Worm (Caenorhabditis elegans) whole organism, L3 larva: Measurements from ENCODE around the gene idpp-9.

Source experiments
- ZK546.5 ChIP-seq: sonication (generic microtip); optimal IDR thresholded peaks from 2 replicates; lab custom pipeline; 2017; ENCODE audit warnings: missing biosample characterization, missing genetic modification characterization
- aly-2 ChIP-seq: fragments of 150-350 bp; optimal IDR thresholded peaks from 2 replicates; lab custom pipeline; 2014; ENCODE audit warnings: missing biosample characterization, missing genetic modification characterization
- ama-1 ChIP-seq: fragments of 150-350 bp; optimal IDR thresholded peaks from 2 replicates; lab custom pipeline; 2018
- ceh-16 ChIP-seq: sonication (generic microtip); optimal IDR thresholded peaks from 2 replicates; lab custom pipeline; 2017; ENCODE audit warnings: missing biosample characterization, missing genetic modification characterization
- ceh-28 ChIP-seq: fragments of 150-350 bp; optimal IDR thresholded peaks from 2 replicates; lab custom pipeline; 2014; ENCODE audit warnings: missing biosample characterization, missing genetic modification reagents, missing genetic modification characterization
- ceh-9 ChIP-seq: sonication (generic microtip); optimal IDR thresholded peaks from 2 replicates; lab custom pipeline; 2018; ENCODE audit warnings: missing biosample characterization, missing genetic modification characterization
- egl-27 ChIP-seq: sonication (generic microtip); optimal IDR thresholded peaks from 4 replicates; lab custom pipeline; 2017; ENCODE audit warnings: missing biosample characterization, missing genetic modification reagents, missing genetic modification characterization
- egl-5 ChIP-seq: fragments of 150-350 bp; optimal IDR thresholded peaks from 2 replicates; lab custom pipeline; 2017; ENCODE audit warnings: missing biosample characterization, missing genetic modification reagents, missing genetic modification characterization, inconsistent platforms
- elt-1 ChIP-seq: fragments of 150-350 bp; optimal IDR thresholded peaks from 2 replicates; lab custom pipeline; 2014; ENCODE audit warnings: missing biosample characterization, missing genetic modification characterization
- elt-2 ChIP-seq: sonication (generic microtip); optimal IDR thresholded peaks from 2 replicates; lab custom pipeline; 2016; ENCODE audit warnings: missing genetic modification reagents, mild to moderate bottlenecking, missing genetic modification characterization, missing compliant biosample characterization
- eor-1 ChIP-seq, 2 experiments: fragments of 150-350 bp; optimal IDR thresholded peaks; 2 replicates each; lab custom pipeline; 2014 to 2018; ENCODE audit warnings: missing biosample characterization in 2 of 2, missing genetic modification characterization in 2 of 2
- fkh-10 ChIP-seq: sonication (generic microtip); optimal IDR thresholded peaks from 2 replicates; lab custom pipeline; 2017; ENCODE audit warnings: missing biosample characterization, missing genetic modification reagents, missing genetic modification characterization
- fkh-2 ChIP-seq: fragments of 150-350 bp; optimal IDR thresholded peaks from 2 replicates; lab custom pipeline; 2014; ENCODE audit warnings: missing biosample characterization, missing genetic modification reagents, missing genetic modification characterization
- fos-1 ChIP-seq: fragments of 150-350 bp; optimal IDR thresholded peaks from 2 replicates; lab custom pipeline; 2014; ENCODE audit warnings: missing biosample characterization, missing genetic modification characterization
- hmg-11 ChIP-seq: sonication (generic microtip); optimal IDR thresholded peaks from 2 replicates; lab custom pipeline; 2016; ENCODE audit warnings: missing genetic modification characterization, missing compliant biosample characterization
- lin-15B ChIP-seq: fragments of 150-350 bp; optimal IDR thresholded peaks from 2 replicates; lab custom pipeline; 2014; ENCODE audit warnings: missing biosample characterization, missing genetic modification characterization
- lin-39 ChIP-seq: fragments of 150-350 bp; optimal IDR thresholded peaks from 2 replicates; lab custom pipeline; 2018; ENCODE audit warnings: missing biosample characterization, missing genetic modification reagents, missing genetic modification characterization
- lsy-12 ChIP-seq: sonication (generic microtip); optimal IDR thresholded peaks from 2 replicates; lab custom pipeline; 2016; ENCODE audit warnings: mild to moderate bottlenecking, missing genetic modification characterization, missing compliant biosample characterization
- mml-1 ChIP-seq: fragments of 150-350 bp; sonication (generic microtip); optimal IDR thresholded peaks from 3 replicates; lab custom pipeline; 2014; ENCODE audit warnings: missing biosample characterization, missing genetic modification characterization
- nfya-1 ChIP-seq: sonication (generic microtip); optimal IDR thresholded peaks from 2 replicates; lab custom pipeline; 2017; ENCODE audit warnings: missing genetic modification characterization, mild to moderate bottlenecking, missing compliant biosample characterization, antibody characterized with exemption, moderate library complexity; ENCODE audit not compliant: insufficient read depth
- nhr-11 ChIP-seq: fragments of 150-350 bp; optimal IDR thresholded peaks from 2 replicates; lab custom pipeline; 2014; ENCODE audit warnings: missing biosample characterization, missing genetic modification characterization
- nhr-237 ChIP-seq: fragments of 150-350 bp; optimal IDR thresholded peaks from 2 replicates; lab custom pipeline; 2014; ENCODE audit warnings: missing biosample characterization, missing genetic modification characterization
- nhr-25 ChIP-seq: sonication (generic microtip); optimal IDR thresholded peaks from 2 replicates; lab custom pipeline; 2017; ENCODE audit warnings: missing biosample characterization, missing genetic modification characterization
- nhr-67 ChIP-seq: fragments of 150-350 bp; optimal IDR thresholded peaks from 2 replicates; lab custom pipeline; 2014; ENCODE audit warnings: missing biosample characterization, missing genetic modification characterization
- nhr-76 ChIP-seq: fragments of 150-350 bp; sonication (generic microtip); optimal IDR thresholded peaks from 5 replicates; lab custom pipeline; 2014; ENCODE audit warnings: missing biosample characterization, missing genetic modification characterization
- nhr-77 ChIP-seq: fragments of 150-350 bp; optimal IDR thresholded peaks from 2 replicates; lab custom pipeline; 2014; ENCODE audit warnings: missing biosample characterization, missing genetic modification characterization
- pha-4 ChIP-seq: fragments of 150-350 bp; optimal IDR thresholded peaks from 2 replicates; lab custom pipeline; 2014; ENCODE audit warnings: missing biosample characterization, missing genetic modification reagents, missing genetic modification characterization
- pqm-1 ChIP-seq: fragments of 150-350 bp; optimal IDR thresholded peaks from 2 replicates; lab custom pipeline; 2017; ENCODE audit warnings: missing biosample characterization, missing genetic modification characterization, inconsistent platforms
- sea-2 ChIP-seq: fragments of 150-350 bp; sonication (generic microtip); optimal IDR thresholded peaks from 4 replicates; lab custom pipeline; 2014; ENCODE audit warnings: missing biosample characterization, missing genetic modification reagents, missing genetic modification characterization
- snpc-4 ChIP-seq: fragments of 150-350 bp; optimal IDR thresholded peaks from 2 replicates; lab custom pipeline; 2014; ENCODE audit warnings: missing biosample characterization, missing genetic modification characterization
- zag-1 ChIP-seq: fragments of 150-350 bp; optimal IDR thresholded peaks from 2 replicates; lab custom pipeline; 2014; ENCODE audit warnings: missing biosample characterization, missing genetic modification characterization
- ztf-4 ChIP-seq: fragments of 150-350 bp; optimal IDR thresholded peaks from 2 replicates; lab custom pipeline; 2014; ENCODE audit warnings: missing biosample characterization, missing genetic modification characterization

The idpp-9 gene

DNA sequence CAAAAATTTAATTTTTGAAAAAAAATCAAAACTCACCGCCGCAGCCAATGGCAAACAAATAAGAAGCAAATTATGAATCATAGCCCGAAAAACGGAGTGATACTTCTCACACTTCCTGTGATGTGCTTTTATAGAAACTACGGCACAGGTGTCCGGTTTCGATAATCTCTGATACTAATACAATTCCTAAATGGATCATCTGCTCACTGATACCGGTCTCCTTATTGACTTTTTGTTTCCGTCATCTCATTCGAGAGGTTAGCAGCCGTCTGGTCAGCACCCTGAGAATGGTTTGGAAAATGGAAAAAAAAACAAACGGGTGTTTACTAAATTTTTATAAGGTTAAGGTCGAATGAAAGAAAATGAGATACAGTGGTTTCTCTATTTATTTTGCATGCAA lies at the start of gene idpp-9:
idpp-9 (minus strand) TSS at position 101 of the 400 bp plus-strand sequence.
- TF ChIP-seq pha-4 = no peak
- no peak for TF ChIP-seq nfya-1 (tag; lab: Kevin White, UChicago)
- TF ChIP-seq egl-27 (tag; lab: Kevin White, UChicago) = no peak
- TF ChIP-seq, all 47 proteins: peak for 0

DNA sequence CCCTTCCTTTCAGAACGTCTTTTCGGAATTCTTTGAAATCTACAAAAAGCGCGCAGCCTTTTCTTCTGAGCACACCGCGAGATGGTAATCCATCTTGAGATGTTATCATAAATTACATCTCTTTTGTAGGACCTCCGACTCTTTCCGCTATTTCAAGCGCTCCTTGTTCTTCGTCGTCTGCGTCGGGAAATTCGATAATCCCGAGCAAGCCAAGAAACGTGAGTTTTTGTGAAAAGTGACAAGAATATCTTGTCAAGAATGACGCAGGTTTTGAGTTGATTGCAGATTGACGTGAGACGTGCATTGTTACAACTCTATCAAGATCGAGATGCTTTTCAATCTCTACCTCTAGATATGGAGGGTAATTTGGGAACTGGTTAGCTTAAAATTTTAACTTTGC lies 44.7 kb upstream of the idpp-9 start:
- TF ChIP-seq fkh-10 (GFP tag; lab: Kevin White, UChicago) = peak; percentile 71
- TF ChIP-seq ztf-4 (tag; lab: Kevin White, UChicago) = no peak

DNA sequence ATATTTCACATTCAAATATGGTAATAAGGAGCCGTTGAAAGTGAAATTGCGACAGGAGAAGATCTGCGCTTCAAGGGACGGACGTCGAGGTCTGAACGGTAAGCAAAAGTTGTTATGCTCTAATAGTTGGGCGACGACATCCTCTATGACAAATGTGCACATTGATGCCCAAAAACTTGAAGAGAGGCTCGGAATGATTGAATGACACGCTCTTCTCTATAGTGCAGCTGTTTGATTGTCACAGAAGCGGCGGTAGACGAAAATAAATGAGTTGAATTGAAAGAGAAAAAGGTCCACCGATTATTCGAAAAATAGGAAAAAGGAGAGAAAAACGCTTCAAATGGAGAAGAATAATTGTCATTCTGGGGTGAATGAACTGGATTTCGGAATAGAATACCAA lies 43.6 kb upstream of the idpp-9 start:
- TF ChIP-seq lin-39 (peak; percentile 44), nhr-67 (no peak)

DNA sequence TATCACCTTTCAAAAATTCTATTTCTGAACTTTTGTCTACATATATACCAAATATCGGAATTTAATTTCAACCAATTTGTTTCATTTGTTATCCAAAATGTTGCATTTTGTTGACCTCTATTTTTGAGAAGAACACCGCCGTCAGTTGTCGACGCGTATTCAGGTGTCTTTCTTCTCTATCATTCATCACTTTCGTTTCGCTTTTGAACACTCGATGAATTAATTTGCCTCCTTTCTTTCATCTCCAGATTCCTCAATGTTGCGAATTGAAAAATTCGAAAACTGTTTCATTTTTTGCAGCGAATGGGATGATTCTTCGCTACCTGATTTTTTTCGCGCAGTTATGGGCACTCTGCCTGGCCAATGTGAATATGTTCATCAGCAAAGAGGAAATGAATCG lies 42.6 kb upstream of the idpp-9 start, which contains the start of gene lin-18:
lin-18 (plus strand) TSS at position 301 of the 400 bp plus-strand sequence.
- TF ChIP-seq lin-39 = no peak
- TF ChIP-seq fkh-2 (tag; lab: Kevin White, UChicago) = no peak
- TF ChIP-seq lsy-12 = no peak
- no peak for TF ChIP-seq lin-15B
- no peak for TF ChIP-seq zag-1 (tag; lab: Kevin White, UChicago)
- TF ChIP-seq ceh-16 (tag; lab: Kevin White, UChicago) = no peak
- TF ChIP-seq nhr-11 (tag; lab: Kevin White, UChicago) = no peak
- no peak for TF ChIP-seq pha-4
- no peak for TF ChIP-seq eor-1 (tag; optimal IDR thresholded peaks at IDR 0.05; lab: Kevin White, UChicago)
- no peak for TF ChIP-seq snpc-4 (tag; lab: Kevin White, UChicago)
- TF ChIP-seq hmg-11 (tag; lab: Kevin White, UChicago) = no peak
- TF ChIP-seq fkh-10 (GFP tag; lab: Kevin White, UChicago) = no peak
- TF ChIP-seq nhr-237 (tag; lab: Kevin White, UChicago) = no peak
- TF ChIP-seq ceh-28 (tag; lab: Kevin White, UChicago) = no peak
- TF ChIP-seq, all 47 proteins: peak for 0

DNA sequence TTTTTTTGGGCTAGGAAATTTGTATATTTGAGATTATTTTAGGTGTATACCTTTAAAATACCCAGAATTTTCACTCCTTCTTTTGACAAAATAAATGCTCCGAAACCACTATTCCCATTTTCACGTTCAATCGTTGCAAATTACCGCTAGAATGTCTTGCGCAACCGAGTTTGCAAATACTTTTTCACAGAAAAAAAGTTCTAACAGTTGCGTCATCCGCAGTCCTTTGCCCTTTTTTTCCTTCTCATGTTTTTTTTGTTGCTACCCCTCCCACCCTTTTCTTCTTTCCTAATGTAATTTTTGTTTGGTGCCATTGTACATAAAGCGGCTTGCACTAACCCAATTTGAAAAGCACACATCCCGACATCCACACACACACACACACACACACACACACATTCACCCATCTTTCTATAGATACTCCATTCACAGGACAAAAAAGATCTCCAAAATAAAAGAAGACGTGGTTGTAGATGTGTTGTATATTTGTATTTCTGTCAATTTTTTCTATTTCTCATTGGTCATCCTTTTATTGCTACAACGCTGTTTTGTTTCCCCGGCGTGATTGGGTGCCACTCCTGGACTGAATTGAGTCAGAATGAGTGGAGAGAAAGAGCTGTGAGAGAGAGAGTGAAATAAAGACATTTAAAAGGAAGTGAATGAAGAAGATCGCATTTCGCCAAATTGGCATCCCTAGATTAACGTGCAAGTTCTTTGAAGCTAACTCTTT lies 42.0 kb upstream of the idpp-9 start:
- TF ChIP-seq nhr-67 = no peak
- no peak for TF ChIP-seq ceh-16 (tag; lab: Kevin White, UChicago)
- peak; percentile 23 for TF ChIP-seq nfya-1 (tag; lab: Kevin White, UChicago)

DNA sequence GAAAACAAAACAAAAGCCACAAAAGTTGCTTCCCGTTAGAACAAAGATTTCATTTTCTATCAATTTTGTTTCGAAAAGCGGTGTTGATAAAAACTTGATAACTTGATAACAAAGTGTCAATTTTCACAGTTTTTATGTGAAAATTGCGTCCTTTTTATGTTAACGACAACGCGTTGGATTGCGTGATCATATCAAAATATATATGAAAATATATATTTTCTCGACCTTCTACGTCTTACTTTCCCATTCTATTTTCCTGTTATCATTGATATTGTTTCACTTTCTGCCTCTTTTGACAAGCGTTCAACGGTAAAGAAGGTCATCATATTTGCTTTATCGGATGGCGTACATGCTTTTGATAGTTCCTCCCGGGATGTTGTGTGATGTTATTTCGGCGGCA lies 37.1 kb upstream of the idpp-9 start:
- TF ChIP-seq snpc-4 (tag; lab: Kevin White, UChicago) (no peak), elt-2 (tag; lab: Kevin White, UChicago) (peak; percentile 81), ztf-4 (tag; lab: Kevin White, UChicago) (no peak), nhr-25 (no peak), pqm-1 (tag; lab: Kevin White, UChicago) (peak; percentile 28), pha-4 (peak; percentile 12)
- TF ChIP-seq, all 47 proteins: peak for 3

DNA sequence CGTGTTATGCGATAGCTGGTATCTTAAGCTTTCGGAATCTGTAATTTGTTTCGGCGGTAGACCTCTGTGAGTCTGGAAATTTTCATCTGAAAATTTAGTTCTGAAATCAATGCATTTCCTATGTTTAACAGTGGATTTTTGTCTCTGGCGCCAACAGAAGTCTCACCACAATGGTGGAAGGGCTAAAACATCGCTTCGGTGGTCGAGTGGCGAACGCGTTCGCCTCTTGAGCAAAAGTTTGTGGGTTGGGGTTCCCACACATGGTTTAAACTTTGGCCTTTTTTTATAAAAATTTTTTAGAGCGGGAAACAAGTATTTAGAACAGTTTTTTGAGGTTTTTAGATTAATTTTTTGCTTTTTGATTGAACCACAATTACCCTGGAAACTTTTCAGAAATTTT lies 34.1 kb upstream of the idpp-9 start:
- TF ChIP-seq aly-2 (tag; lab: Kevin White, UChicago) = no peak
- no peak for TF ChIP-seq lin-39
- TF ChIP-seq ztf-4 (tag; lab: Kevin White, UChicago) = no peak
- TF ChIP-seq nfya-1 (tag; lab: Kevin White, UChicago) = no peak
- no peak for TF ChIP-seq nhr-77
- TF ChIP-seq nhr-76 (tag; lab: Kevin White, UChicago) = no peak
- no peak for TF ChIP-seq ceh-9 (tag; lab: Kevin White, UChicago)
- TF ChIP-seq ceh-16 (tag; lab: Kevin White, UChicago) = no peak
- TF ChIP-seq ceh-28 (tag; lab: Kevin White, UChicago) = no peak
- no peak for TF ChIP-seq sea-2 (GFP tag; lab: Kevin White, UChicago)
- TF ChIP-seq fos-1 (tag; lab: Kevin White, UChicago) = no peak
- TF ChIP-seq ZK546.5 (tag; lab: Kevin White, UChicago) = no peak
- TF ChIP-seq elt-1 (tag; lab: Kevin White, UChicago) = no peak
- no peak for TF ChIP-seq mml-1 (tag; lab: Kevin White, UChicago)
- no peak for TF ChIP-seq hmg-11 (tag; lab: Kevin White, UChicago)
- no peak for TF ChIP-seq zag-1 (tag; lab: Kevin White, UChicago)
- TF ChIP-seq lsy-12 = no peak
- TF ChIP-seq ama-1 (lab: Kevin White, UChicago) = no peak
- no peak for TF ChIP-seq egl-5 (tag; lab: Kevin White, UChicago)
- TF ChIP-seq, all 47 proteins: peak for 0
